Worm (Caenorhabditis elegans) whole organism, L4 larva: ENCODE data around the gene K02E2.8.

Experiments
- ceh-44 ChIP-seq: fragments of 200-800 bp; sonication (Bioruptor generic); IDR thresholded peaks from 2 replicates; pipeline ENCODE4 v1.3.6; 2022; ENCODE audit warnings: missing genetic modification reagents, missing genetic modification characterization, missing compliant biosample characterization
- fkh-10 ChIP-seq: fragments of 150-350 bp; optimal IDR thresholded peaks from 2 replicates; lab custom pipeline; 2014; ENCODE audit warnings: missing biosample characterization, missing genetic modification reagents, missing genetic modification characterization
- fos-1 ChIP-seq: fragments of 150-350 bp; optimal IDR thresholded peaks from 2 replicates; lab custom pipeline; 2014; ENCODE audit warnings: missing biosample characterization, missing genetic modification characterization
- mdl-1 ChIP-seq, 2 experiments: fragments of 150-350 bp in 1 of 2; sonication (generic microtip) in 1 of 2; optimal IDR thresholded peaks; 2 replicates each; lab custom pipeline; 2014 to 2017; ENCODE audit warnings: missing biosample characterization in 2 of 2, missing genetic modification characterization in 2 of 2
- mes-2 ChIP-seq: sonication (generic microtip); optimal IDR thresholded peaks from 2 replicates; lab custom pipeline; 2016; ENCODE audit warnings: missing genotype, mild to moderate bottlenecking, missing genetic modification characterization, missing compliant biosample characterization; ENCODE audit not compliant: poor library complexity, severe bottlenecking
- nhr-28 ChIP-seq: fragments of 150-350 bp; optimal IDR thresholded peaks from 2 replicates; lab custom pipeline; 2014; ENCODE audit warnings: missing biosample characterization, missing genetic modification characterization
- nhr-76 ChIP-seq: fragments of 150-350 bp; optimal IDR thresholded peaks from 2 replicates; lab custom pipeline; 2014; ENCODE audit warnings: missing biosample characterization, missing genetic modification characterization
- pqm-1 ChIP-seq: sonication (generic microtip); optimal IDR thresholded peaks from 2 replicates; lab custom pipeline; 2017; ENCODE audit warnings: missing biosample characterization, missing genetic modification characterization
- spr-3 ChIP-seq: fragments of 200-800 bp; sonication (Bioruptor generic); optimal IDR thresholded peaks from 2 replicates; lab custom pipeline; 2018; ENCODE audit warnings: mild to moderate bottlenecking, missing genetic modification characterization, missing compliant biosample characterization

DNA sequence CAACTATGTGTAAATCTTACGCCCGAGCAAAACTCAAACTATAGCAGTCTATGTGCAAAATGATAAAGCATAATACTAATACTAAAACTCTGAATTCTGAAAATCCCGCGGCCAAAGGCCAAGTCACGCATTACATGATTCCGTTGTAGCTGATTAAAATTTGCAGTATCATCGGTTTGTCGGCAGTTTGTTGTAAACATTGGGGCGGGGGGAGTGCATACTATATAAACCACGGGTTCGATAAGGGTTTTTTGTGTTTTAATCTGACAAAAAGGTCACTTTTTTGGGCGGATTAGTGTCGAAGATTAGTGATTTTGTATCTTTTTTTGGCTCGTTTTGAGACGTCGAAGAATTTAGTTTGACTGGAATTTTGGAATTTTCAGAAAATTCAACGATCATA lies 7.7 kb upstream of the K02E2.8 start:
- TF ChIP-seq fos-1 (tag; lab: Kevin White, UChicago) = no peak
- no peak for TF ChIP-seq fkh-10 (GFP tag; lab: Kevin White, UChicago)
- peak; percentile 60 for TF ChIP-seq nhr-28 (tag; lab: Kevin White, UChicago)
- TF ChIP-seq ceh-44 (GFP tag; lab: Robert Waterston, UW) = no peak
- TF ChIP-seq spr-3 (GFP tag; lab: Kevin White, UChicago) = no peak
- TF ChIP-seq mes-2 (tag; lab: Kevin White, UChicago) = no peak
- TF ChIP-seq pqm-1 (tag; lab: Kevin White, UChicago) = peak; percentile 52
- no peak for TF ChIP-seq nhr-76
- no peak for TF ChIP-seq mdl-1 (tag; optimal IDR thresholded peaks at IDR 0.05; lab: Kevin White, UChicago)
